Worm (Caenorhabditis elegans) whole organism, L4/young adult: ENCODE data around the gene R13A1.5.

Source experiments
- W03F9.2 ChIP-seq: fragments of 150-350 bp; optimal IDR thresholded peaks from 2 replicates; lab custom pipeline; 2014; ENCODE audit warnings: missing biosample characterization, missing genetic modification characterization
- dao-5 ChIP-seq: sonication (generic microtip); optimal IDR thresholded peaks from 2 replicates; lab custom pipeline; 2016; ENCODE audit warnings: missing genotype, missing genetic modification characterization, moderate library complexity, missing compliant biosample characterization
- him-1 ChIP-seq: sonication (generic microtip); optimal IDR thresholded peaks from 2 replicates; lab custom pipeline; 2016; ENCODE audit warnings: missing genotype, missing genetic modification reagents, missing genetic modification characterization, missing compliant biosample characterization

- TF ChIP-seq dao-5 = no peak
- TF ChIP-seq him-1 (tag; lab: Kevin White, UChicago) = no peak
- no peak for TF ChIP-seq W03F9.2
Observed at ce11 chrIV:7203696-7204095, 12.1 kb upstream of the R13A1.5 start, which contains the start of gene R13A1.3.
